Fruit fly (Drosophila melanogaster) whole organism, embryonic: ENCODE measurements around the gene mei-P22.

Source experiments
- Adf1 ChIP-seq: fragments of 200-800 bp; sonication (Bioruptor generic); IDR thresholded peaks from 2 replicates; pipeline ENCODE4 v1.3.6; 2022; ENCODE audit warnings: missing biosample characterization, missing genetic modification characterization
- CG10366 ChIP-seq: fragments of 200-800 bp; sonication (Bioruptor generic); IDR thresholded peaks from 2 replicates; pipeline ENCODE4 v1.3.6; 2022; ENCODE audit warnings: missing biosample characterization, missing genetic modification characterization
- CG11504 ChIP-seq: fragments of 200-800 bp; sonication (Bioruptor generic); optimal IDR thresholded peaks from 3 replicates; lab custom pipeline; 2019; ENCODE audit warnings: missing biosample characterization, mild to moderate bottlenecking, missing genetic modification characterization, moderate library complexity
- CG12219 ChIP-seq: fragments of 200-800 bp; sonication (Bioruptor generic); optimal IDR thresholded peaks from 3 replicates; lab custom pipeline; 2018; ENCODE audit warnings: missing biosample characterization, mild to moderate bottlenecking, missing genetic modification characterization
- CG14710 ChIP-seq: fragments of 200-800 bp; sonication (Bioruptor generic); optimal IDR thresholded peaks from 3 replicates; lab custom pipeline; 2019; ENCODE audit warnings: missing biosample characterization, mild to moderate bottlenecking, missing genetic modification characterization, moderate library complexity
- CG1529 ChIP-seq: fragments of 200-800 bp; sonication (Bioruptor generic); optimal IDR thresholded peaks from 3 replicates; lab custom pipeline; 2018; ENCODE audit warnings: missing biosample characterization, missing genetic modification characterization
- CG15601 ChIP-seq: fragments of 200-800 bp; sonication (Bioruptor generic); optimal IDR thresholded peaks from 3 replicates; lab custom pipeline; 2019; ENCODE audit warnings: missing biosample characterization, mild to moderate bottlenecking, missing genetic modification characterization, moderate library complexity
- CG17568 ChIP-seq: fragments of 200-800 bp; sonication (Bioruptor generic); optimal IDR thresholded peaks from 2 replicates; lab custom pipeline; 2018; ENCODE audit warnings: missing biosample characterization, mild to moderate bottlenecking, missing genetic modification characterization, moderate library complexity
- CG18262 ChIP-seq: fragments of 200-800 bp; optimal IDR thresholded peaks from 3 replicates; lab custom pipeline; 2019; ENCODE audit warnings: missing biosample characterization, mild to moderate bottlenecking, missing genetic modification characterization, moderate library complexity
- CG2129 ChIP-seq: fragments of 200-800 bp; sonication (Bioruptor generic); IDR thresholded peaks from 2 replicates; pipeline ENCODE4 v1.3.6; 2022; ENCODE audit warnings: missing biosample characterization, missing genetic modification characterization; ENCODE audit not compliant: partially characterized antibody
- CG3065 ChIP-seq: fragments of 200-800 bp; sonication (Bioruptor generic); optimal IDR thresholded peaks from 2 replicates; lab custom pipeline; 2016; ENCODE audit warnings: missing biosample characterization, missing genetic modification characterization
- CG31365 ChIP-seq: fragments of 200-800 bp; sonication (Bioruptor generic); optimal IDR thresholded peaks from 2 replicates; lab custom pipeline; 2018; ENCODE audit warnings: missing biosample characterization, mild to moderate bottlenecking, missing genetic modification characterization
- CG32532 ChIP-seq: fragments of 200-800 bp; sonication (Bioruptor generic); IDR thresholded peaks from 2 replicates; pipeline ENCODE4 v1.3.6; 2022; ENCODE audit warnings: missing biosample characterization, missing genetic modification characterization
- CG32767 ChIP-seq: fragments of 200-800 bp; sonication (Bioruptor generic); IDR thresholded peaks from 2 replicates; pipeline ENCODE4 v1.3.6; 2022; ENCODE audit warnings: missing biosample characterization, missing genetic modification characterization
- CG33213 ChIP-seq: fragments of 200-800 bp; sonication (Bioruptor generic); optimal IDR thresholded peaks from 3 replicates; lab custom pipeline; 2016; ENCODE audit warnings: missing biosample characterization, missing genetic modification characterization
- CG34376 ChIP-seq: fragments of 200-800 bp; sonication (Bioruptor generic); optimal IDR thresholded peaks from 2 replicates; lab custom pipeline; 2018; ENCODE audit warnings: missing biosample characterization, mild to moderate bottlenecking, missing genetic modification characterization
- CG4328 ChIP-seq: fragments of 200-800 bp; sonication (Bioruptor generic); optimal IDR thresholded peaks from 3 replicates; lab custom pipeline; 2017; ENCODE audit warnings: missing biosample characterization, missing genetic modification reagents, missing genetic modification characterization
- CG4707 ChIP-seq: fragments of 200-800 bp; sonication (Bioruptor generic); optimal IDR thresholded peaks from 2 replicates; lab custom pipeline; 2018; ENCODE audit warnings: missing biosample characterization, mild to moderate bottlenecking, missing genetic modification characterization, moderate library complexity
- CG5180 ChIP-seq: fragments of 200-800 bp; sonication (Bioruptor generic); optimal IDR thresholded peaks from 3 replicates; lab custom pipeline; 2017; ENCODE audit warnings: missing biosample characterization, missing genetic modification characterization, mild to moderate bottlenecking, moderate library complexity, missing genetic modification reagents
- Chrac-16 ChIP-seq: fragments of 200-800 bp; sonication (Bioruptor generic); optimal IDR thresholded peaks from 3 replicates; lab custom pipeline; 2016; ENCODE audit warnings: missing biosample characterization, missing genetic modification characterization
- D19A ChIP-seq: fragments of 200-800 bp; optimal IDR thresholded peaks from 3 replicates; lab custom pipeline; 2019; ENCODE audit warnings: missing biosample characterization, mild to moderate bottlenecking, missing genetic modification characterization, moderate library complexity
- Dip3 ChIP-seq: fragments of 200-800 bp; sonication (Bioruptor generic); optimal IDR thresholded peaks from 3 replicates; lab custom pipeline; 2016; ENCODE audit warnings: missing biosample characterization, missing genetic modification characterization
- Doc2 ChIP-seq: fragments of 200-800 bp; sonication (Bioruptor generic); IDR thresholded peaks from 2 replicates; pipeline ENCODE4 v1.3.6; 2022; ENCODE audit warnings: missing biosample characterization, missing genetic modification characterization
- ERR ChIP-seq: fragments of 200-800 bp; sonication (Bioruptor generic); optimal IDR thresholded peaks from 2 replicates; lab custom pipeline; 2016; ENCODE audit warnings: missing biosample characterization, missing genetic modification characterization
- GATAe ChIP-seq: fragments of 200-800 bp; sonication (Bioruptor generic); conservative IDR thresholded peaks from 2 replicates; pipeline ENCODE4 v1.3.6; 2022; ENCODE audit warnings: missing biosample characterization, missing genetic modification characterization
- Kr ChIP-seq: fragments of 200-800 bp; sonication (Bioruptor generic); optimal IDR thresholded peaks from 2 replicates; lab custom pipeline; 2017; ENCODE audit warnings: missing biosample characterization, mild to moderate bottlenecking, missing genetic modification characterization
- Mes4 ChIP-seq: fragments of 200-800 bp; sonication (Bioruptor generic); optimal IDR thresholded peaks from 2 replicates; lab custom pipeline; 2016; ENCODE audit warnings: missing biosample characterization, missing genetic modification characterization
- Sin3A ChIP-seq: fragments of >200 bp; optimal IDR thresholded peaks from 2 replicates; lab custom pipeline; 2018
- br ChIP-seq: fragments of >200 bp; optimal IDR thresholded peaks from 2 replicates; lab custom pipeline; 2017
- bsh ChIP-seq, 2 experiments: fragments of 200-800 bp; sonication (Bioruptor generic); optimal IDR thresholded peaks; 2 replicates each; lab custom pipeline; 2017 to 2018; ENCODE audit warnings: mild to moderate bottlenecking in 2 of 2, missing biosample characterization in 2 of 2, missing genetic modification characterization in 2 of 2, moderate library complexity in 1 of 2
- cg ChIP-seq: fragments of 200-800 bp; sonication (Bioruptor generic); optimal IDR thresholded peaks from 3 replicates; lab custom pipeline; 2019; ENCODE audit warnings: missing biosample characterization, mild to moderate bottlenecking, missing genetic modification characterization, moderate library complexity
- danr ChIP-seq: fragments of 200-800 bp; sonication (Bioruptor generic); IDR thresholded peaks from 2 replicates; pipeline ENCODE4 v1.3.6; 2022; ENCODE audit warnings: missing biosample characterization, missing genetic modification characterization
- dmrt11E ChIP-seq: fragments of 200-800 bp; sonication (Bioruptor generic); optimal IDR thresholded peaks from 3 replicates; lab custom pipeline; 2018; ENCODE audit warnings: missing biosample characterization, mild to moderate bottlenecking, missing genetic modification characterization, moderate library complexity
- fd64A ChIP-seq: fragments of 200-800 bp; sonication (Bioruptor generic); optimal IDR thresholded peaks from 3 replicates; lab custom pipeline; 2018; ENCODE audit warnings: missing biosample characterization, mild to moderate bottlenecking, missing genetic modification characterization
- ftz-f1 ChIP-seq: fragments of 200-800 bp; sonication (Bioruptor generic); optimal IDR thresholded peaks from 2 replicates; lab custom pipeline; 2016; ENCODE audit warnings: missing biosample characterization, missing genetic modification characterization
- gfzf ChIP-seq: fragments of 200-800 bp; sonication (Bioruptor generic); optimal IDR thresholded peaks from 2 replicates; lab custom pipeline; 2016; ENCODE audit warnings: missing biosample characterization, mild to moderate bottlenecking, missing genetic modification characterization, moderate library complexity
- gro ChIP-seq: fragments of 200-800 bp; sonication (Bioruptor generic); optimal IDR thresholded peaks from 2 replicates; lab custom pipeline; 2016; ENCODE audit warnings: missing biosample characterization, missing genetic modification characterization
- hb ChIP-seq: fragments of 200-800 bp; sonication (Bioruptor generic); IDR thresholded peaks from 3 replicates; pipeline ENCODE4 v1.3.6; 2022; ENCODE audit warnings: missing biosample characterization, missing genetic modification characterization; ENCODE audit not compliant: partially characterized antibody
- her ChIP-seq: fragments of 200-800 bp; sonication (Bioruptor generic); optimal IDR thresholded peaks from 2 replicates; lab custom pipeline; 2016; ENCODE audit warnings: missing biosample characterization, missing genetic modification characterization
- kah ChIP-seq: fragments of 200-800 bp; sonication (Bioruptor generic); optimal IDR thresholded peaks from 2 replicates; lab custom pipeline; 2018; ENCODE audit warnings: missing biosample characterization, mild to moderate bottlenecking, missing genetic modification characterization
- klu ChIP-seq: fragments of 200-800 bp; sonication (Bioruptor generic); IDR thresholded peaks from 2 replicates; pipeline ENCODE4 v1.3.6; 2022; ENCODE audit warnings: missing biosample characterization, missing genetic modification characterization
- maf-S ChIP-seq: fragments of 200-800 bp; sonication (Bioruptor generic); optimal IDR thresholded peaks from 2 replicates; lab custom pipeline; 2016; ENCODE audit warnings: missing biosample characterization, missing genetic modification characterization
- nerfin-1 ChIP-seq: fragments of 200-800 bp; sonication (Bioruptor generic); optimal IDR thresholded peaks from 3 replicates; lab custom pipeline; 2019; ENCODE audit warnings: missing biosample characterization, mild to moderate bottlenecking, missing genetic modification characterization, moderate library complexity
- pb ChIP-seq: fragments of 200-800 bp; sonication (Bioruptor generic); optimal IDR thresholded peaks from 3 replicates; lab custom pipeline; 2016; ENCODE audit warnings: missing biosample characterization, missing genetic modification characterization
- pnt ChIP-seq: fragments of 200-800 bp; sonication (Bioruptor generic); optimal IDR thresholded peaks from 3 replicates; lab custom pipeline; 2016; ENCODE audit warnings: missing biosample characterization, missing genetic modification characterization
- prd ChIP-seq, 3 experiments: fragments of >200 bp in 2 of 3; fragments of 200-800 bp in 1 of 3; sonication (Bioruptor generic) in 1 of 3; optimal IDR thresholded peaks in 2 of 3; IDR thresholded peaks in 1 of 3; 2 replicates in 2 of 3; 3 replicates in 1 of 3; pipeline versions ENCODE4 v1.3.6 to Lab custom; 2017 to 2022; ENCODE audit warnings: missing biosample characterization in 1 of 3, missing genetic modification characterization in 1 of 3
- ro ChIP-seq: fragments of 200-800 bp; sonication (Bioruptor generic); IDR thresholded peaks from 2 replicates; pipeline ENCODE4 v1.3.6; 2022; ENCODE audit warnings: missing biosample characterization, missing genetic modification characterization
- sima ChIP-seq: fragments of 200-800 bp; sonication (Bioruptor generic); optimal IDR thresholded peaks from 2 replicates; lab custom pipeline; 2016; ENCODE audit warnings: missing biosample characterization, missing genetic modification characterization
- tio ChIP-seq: fragments of 200-800 bp; sonication (Bioruptor generic); optimal IDR thresholded peaks from 2 replicates; lab custom pipeline; 2017; ENCODE audit warnings: missing biosample characterization, missing genetic modification characterization, inconsistent platforms
- trem ChIP-seq: fragments of 200-800 bp; optimal IDR thresholded peaks from 3 replicates; lab custom pipeline; 2019; ENCODE audit warnings: missing biosample characterization, mild to moderate bottlenecking, missing genetic modification characterization, moderate library complexity
- yki ChIP-seq: fragments of >200 bp; optimal IDR thresholded peaks from 3 replicates; lab custom pipeline; 2018
- zen ChIP-seq: fragments of 200-800 bp; sonication (Bioruptor generic); optimal IDR thresholded peaks from 3 replicates; lab custom pipeline; 2018; ENCODE audit warnings: missing biosample characterization, mild to moderate bottlenecking, missing genetic modification characterization, moderate library complexity

The mei-P22 gene

DNA sequence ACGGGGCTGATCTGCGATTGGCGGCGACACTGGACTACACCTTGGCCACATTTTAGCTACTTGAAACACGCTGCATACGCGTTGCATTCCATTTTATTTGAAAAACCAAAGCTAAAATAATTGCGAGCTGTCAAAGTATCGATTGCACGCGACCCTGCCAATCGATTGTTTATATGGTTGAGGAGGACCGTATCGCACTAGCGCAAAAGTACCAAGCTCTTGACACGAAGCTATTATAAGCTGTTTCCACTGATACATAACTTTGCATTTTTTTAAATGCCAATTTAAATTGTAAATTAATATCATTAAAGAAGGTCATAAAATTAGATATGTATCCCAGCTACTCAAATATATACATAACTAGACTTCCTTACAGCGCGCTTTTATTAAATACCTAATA, 5.0 kb downstream of the mei-P22 start, which contains the start of gene Cdc27 (continued):
- TF ChIP-seq CG10366 (peak; percentile 19; the same call in 1 of the 2 replicates), ftz-f1 (GFP tag; lab: Kevin White, UChicago) (peak; percentile 47), Sin3A (peak; percentile 58), CG1529 (no peak), tio (GFP tag; lab: Kevin White, UChicago) (no peak), br (lab: Kevin White, UChicago) (no peak), dmrt11E (tag; lab: Kevin White, UChicago) (peak; percentile 38), CG2129 (peak; percentile 37; the same call in 1 of the 2 replicates), danr (no peak), pnt (GFP tag; lab: Kevin White, UChicago) (no peak), ro (GFP tag; lab: Robert Waterston, UW) (no peak), Dip3 (GFP tag; lab: Kevin White, UChicago) (peak; percentile 14), maf-S (GFP tag; lab: Kevin White, UChicago) (peak; percentile 10), gro (GFP tag; lab: Kevin White, UChicago) (peak; percentile 42), pb (GFP tag; lab: Kevin White, UChicago) (no peak), Kr (GFP tag; lab: Kevin White, UChicago) (no peak), zen (tag; lab: Kevin White, UChicago) (peak; percentile 84), kah (no peak), CG32532 (peak; percentile 64), Chrac-16 (GFP tag; lab: Kevin White, UChicago) (peak; percentile 39), yki (no peak), CG18262 (tag; lab: Kevin White, UChicago) (peak; percentile 34), D19A (tag; lab: Kevin White, UChicago) (peak; percentile 19), her (GFP tag; lab: Kevin White, UChicago) (no peak), CG4328 (GFP tag; lab: Kevin White, UChicago) (no peak), CG3065 (no peak), GATAe (GFP tag; lab: Robert Waterston, UW) (no peak), sima (GFP tag; lab: Kevin White, UChicago) (no peak), prd (optimal IDR thresholded peaks at IDR 0.05; lab: Kevin White, UChicago) (no peak), prd (GFP tag; IDR thresholded peaks at IDR 0.05; lab: Robert Waterston, UW) (peak; percentile 23; the same call in 1 of the 3 replicates), CG17568 (GFP tag; lab: Kevin White, UChicago) (no peak), hb (GFP tag; lab: Robert Waterston, UW) (peak; percentile 61; the same call in 2 of the 3 replicates), bsh (GFP tag; optimal IDR thresholded peaks at IDR 0.05; lab: Kevin White, UChicago) (peak in 1 of 2 experiments; percentile 36), Doc2 (GFP tag; lab: Robert Waterston, UW) (no peak), fd64A (no peak), Mes4 (GFP tag; lab: Kevin White, UChicago) (peak; percentile 22), Adf1 (no peak), klu (GFP tag; lab: Robert Waterston, UW) (no peak), CG12219 (GFP tag; lab: Kevin White, UChicago) (no peak), CG31365 (tag; lab: Kevin White, UChicago) (no peak), CG32767 (no peak), ERR (no peak), CG11504 (tag; lab: Kevin White, UChicago) (peak; percentile 53), trem (tag; lab: Kevin White, UChicago) (peak; percentile 67), CG34376 (GFP tag; lab: Kevin White, UChicago) (no peak), CG15601 (tag; lab: Kevin White, UChicago) (peak; percentile 25), cg (GFP tag; lab: Kevin White, UChicago) (no peak), gfzf (GFP tag; lab: Kevin White, UChicago) (peak; percentile 91), CG4707 (no peak), nerfin-1 (tag; lab: Kevin White, UChicago) (no peak), CG14710 (tag; lab: Kevin White, UChicago) (peak; percentile 50), CG33213 (GFP tag; lab: Kevin White, UChicago) (peak; percentile 30), CG5180 (GFP tag; lab: Kevin White, UChicago) (no peak)
